Fruit fly (Drosophila melanogaster) whole organism, prepupa: ENCODE results near the gene CG33124.

Experiments
- Blimp-1 ChIP-seq: fragments of 200-800 bp; sonication (Bioruptor generic); optimal IDR thresholded peaks from 3 replicates; lab custom pipeline; 2017; ENCODE audit warnings: missing biosample characterization, missing genetic modification characterization, mild to moderate bottlenecking, moderate library complexity, missing genetic modification reagents
- CG3032 ChIP-seq: fragments of 200-800 bp; optimal IDR thresholded peaks from 2 replicates; lab custom pipeline; 2019; ENCODE audit warnings: missing biosample characterization, mild to moderate bottlenecking, missing genetic modification characterization, moderate library complexity
- CG6276 ChIP-seq: fragments of 200-800 bp; sonication (Bioruptor generic); optimal IDR thresholded peaks from 2 replicates; lab custom pipeline; 2017; ENCODE audit warnings: missing biosample characterization, mild to moderate bottlenecking, missing genetic modification characterization
- CG6792 ChIP-seq: fragments of 200-800 bp; sonication (Bioruptor generic); optimal IDR thresholded peaks from 3 replicates; lab custom pipeline; 2016; ENCODE audit warnings: missing biosample characterization, missing genetic modification characterization
- CG8632 ChIP-seq: fragments of 200-800 bp; sonication (Bioruptor generic); optimal IDR thresholded peaks from 3 replicates; lab custom pipeline; 2016; ENCODE audit warnings: missing biosample characterization, missing genetic modification characterization
- Hr38 ChIP-seq: sonication (Bioruptor generic); optimal IDR thresholded peaks from 2 replicates; lab custom pipeline; 2016; ENCODE audit warnings: missing biosample characterization, missing genetic modification characterization
- Hr39 ChIP-seq: fragments of 200-800 bp; sonication (Bioruptor generic); optimal IDR thresholded peaks from 2 replicates; lab custom pipeline; 2016; ENCODE audit warnings: missing biosample characterization, missing genetic modification characterization
- Smox ChIP-seq: fragments of 200-800 bp; sonication (Bioruptor generic); optimal IDR thresholded peaks from 3 replicates; lab custom pipeline; 2016; ENCODE audit warnings: missing biosample characterization, missing genetic modification characterization
- Sox102F ChIP-seq: fragments of 200-800 bp; sonication (Bioruptor generic); optimal IDR thresholded peaks from 2 replicates; lab custom pipeline; 2016; ENCODE audit warnings: missing biosample characterization, mild to moderate bottlenecking, missing genetic modification characterization
- cyc ChIP-seq: fragments of 200-800 bp; sonication (Bioruptor generic); optimal IDR thresholded peaks from 3 replicates; lab custom pipeline; 2016; ENCODE audit warnings: missing biosample characterization, missing genetic modification characterization
- fkh ChIP-seq: fragments of 200-800 bp; sonication (Bioruptor generic); optimal IDR thresholded peaks from 3 replicates; lab custom pipeline; 2017; ENCODE audit warnings: missing biosample characterization, mild to moderate bottlenecking, missing genetic modification characterization, moderate library complexity
- vri ChIP-seq: fragments of 200-800 bp; sonication (Bioruptor generic); optimal IDR thresholded peaks from 3 replicates; lab custom pipeline; 2016; ENCODE audit warnings: missing biosample characterization, mild to moderate bottlenecking, missing genetic modification characterization

DNA sequence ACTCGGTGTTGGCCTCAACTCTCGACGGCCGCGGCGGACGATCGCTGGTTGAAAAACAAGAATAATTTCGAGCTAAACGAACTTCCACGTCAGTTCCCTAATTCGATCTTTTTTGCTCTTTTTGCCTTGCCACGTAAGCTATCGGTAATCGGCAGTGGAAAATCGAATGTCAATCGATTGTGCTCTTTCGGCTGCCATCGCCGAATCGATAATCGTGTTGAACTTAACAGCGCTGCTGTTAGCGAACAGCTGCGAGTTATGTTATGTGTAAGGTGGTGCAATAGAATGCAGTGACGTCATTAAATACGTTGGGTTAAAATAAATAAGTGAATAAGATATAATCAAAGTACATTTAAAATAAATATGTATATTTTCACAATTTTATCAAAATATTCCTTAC is 27.8 kb upstream of the CG33124 start, which contains the start of gene Sec24CD:
- no peak for TF ChIP-seq Blimp-1 (GFP tag; lab: Kevin White, UChicago)
- TF ChIP-seq Hr38 (GFP tag; lab: Kevin White, UChicago) = no peak
- no peak for TF ChIP-seq Sox102F
- TF ChIP-seq CG6792 (GFP tag; lab: Kevin White, UChicago) = no peak
- no peak for TF ChIP-seq CG8632 (GFP tag; lab: Kevin White, UChicago)
- no peak for TF ChIP-seq CG6276
- TF ChIP-seq fkh (GFP tag; lab: Kevin White, UChicago) = no peak
- peak; percentile 13 for TF ChIP-seq CG3032 (tag; lab: Kevin White, UChicago)
- no peak for TF ChIP-seq vri (GFP tag; lab: Kevin White, UChicago)
- TF ChIP-seq Hr39 (GFP tag; lab: Kevin White, UChicago) = no peak
- no peak for TF ChIP-seq cyc (GFP tag; lab: Kevin White, UChicago)
- no peak for TF ChIP-seq Smox
